Worm (Caenorhabditis elegans) whole organism, L1 larva: ENCODE results near the gene srh-287.

Source experiments
- ceh-82 ChIP-seq, 3 experiments: fragments of 150-350 bp in 1 of 3; sonication (generic microtip) in 2 of 3; optimal IDR thresholded peaks; 2 replicates each; lab custom pipeline; 2014 to 2017; ENCODE audit warnings: missing biosample characterization in 3 of 3, missing genetic modification characterization in 3 of 3
- jun-1 ChIP-seq: fragments of 150-350 bp; optimal IDR thresholded peaks from 2 replicates; lab custom pipeline; 2014; ENCODE audit warnings: missing biosample characterization, missing genetic modification reagents, missing genetic modification characterization

DNA sequence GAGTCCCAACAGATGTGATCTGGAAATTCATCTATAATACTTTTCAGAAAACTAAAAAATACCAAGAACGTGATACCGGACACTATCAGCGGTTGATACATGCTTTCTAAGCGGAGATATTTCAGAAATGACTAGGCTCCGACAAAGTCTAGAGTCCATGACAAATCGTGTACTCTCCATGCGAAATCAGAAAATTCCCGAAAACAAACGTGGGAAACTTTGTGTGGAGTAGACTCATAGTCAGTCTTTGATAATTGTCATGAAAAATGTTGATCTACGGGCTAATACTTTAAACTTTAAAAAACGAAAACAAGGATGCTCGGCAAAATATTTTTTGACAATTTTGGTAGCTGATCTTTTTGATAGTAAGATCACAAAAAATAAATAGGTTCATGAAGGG is 1.8 kb upstream of the srh-287 start, which contains the start of gene srx-18:
- TF ChIP-seq jun-1 (tag; lab: Kevin White, UChicago) = no peak
- no peak for TF ChIP-seq ceh-82 (tag; optimal IDR thresholded peaks at IDR 0.05; lab: Kevin White, UChicago)
